ENCODE assay signal across 1 fruit fly cellular context in the genomic region with DNA sequence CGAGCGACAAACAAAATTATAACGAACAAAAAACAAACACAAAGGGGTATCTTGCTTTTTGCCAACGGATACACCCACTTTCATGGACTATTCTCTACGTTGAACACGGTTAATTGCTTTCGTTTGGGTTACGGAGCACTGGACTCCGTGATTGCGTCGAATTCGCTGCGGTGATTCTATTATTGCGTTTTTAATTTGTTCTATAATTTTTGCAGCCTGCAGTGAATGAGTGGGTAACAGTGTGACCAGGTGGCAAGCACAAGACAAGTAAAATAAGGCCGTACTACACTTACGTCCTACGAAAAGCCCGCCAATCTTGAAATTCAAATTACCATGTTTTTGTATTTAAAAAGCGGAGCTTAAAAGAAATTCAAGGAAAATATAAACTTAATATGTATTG.
TF ChIP-seq lines count a peak whose summit lies in the region.

A gene (minus strand): TSS at position 268 of the 400 bp plus-strand sequence.

TF ChIP-seq in whole organism, embryonic, 481 proteins besides CTCF, POLR2A, EP300 and RAD21 (continued from another document):
- TF ChIP-seq gro (GFP tag; optimal IDR thresholded peaks at IDR 0.05; lab: Kevin White, UChicago) (no peak), CG17186 (GFP tag; optimal IDR thresholded peaks at IDR 0.05; lab: Kevin White, UChicago) (no peak), lilli (GFP tag; optimal IDR thresholded peaks at IDR 0.05; lab: Kevin White, UChicago) (no peak), Dp (GFP tag; optimal IDR thresholded peaks at IDR 0.05; lab: Kevin White, UChicago) (peak; percentile 87), B-H1 (GFP tag; IDR thresholded peaks at IDR 0.05; lab: Robert Waterston, UW) (no peak), Bdp1 (GFP tag; optimal IDR thresholded peaks at IDR 0.05; lab: Kevin White, UChicago) (no peak), bbx (GFP tag; IDR thresholded peaks at IDR 0.05; lab: Robert Waterston, UW; ENCODE audit: partially characterized antibody) (peak; percentile 32; the same call in 1 of the 2 replicates), CG18262 (tag; optimal IDR thresholded peaks at IDR 0.05; lab: Kevin White, UChicago) (no peak), HmgZ (tag; optimal IDR thresholded peaks at IDR 0.05; lab: Kevin White, UChicago) (peak; percentile 35), ap (GFP tag; IDR thresholded peaks at IDR 0.05; lab: Robert Waterston, UW) (no peak), pzg (GFP tag; optimal IDR thresholded peaks at IDR 0.05; lab: Kevin White, UChicago) (peak; percentile 64), CG12104 (GFP tag; optimal IDR thresholded peaks at IDR 0.05; lab: Kevin White, UChicago) (no peak), CG15269 (tag; optimal IDR thresholded peaks at IDR 0.05; lab: Kevin White, UChicago) (no peak), cg (GFP tag; optimal IDR thresholded peaks at IDR 0.05; lab: Kevin White, UChicago) (peak; percentile 2), run (tag; optimal IDR thresholded peaks at IDR 0.05; lab: Kevin White, UChicago) (no peak), unc-4 (GFP tag; IDR thresholded peaks at IDR 0.05; lab: Robert Waterston, UW; ENCODE audit: partially characterized antibody) (0 out of 2 replicates have a peak, but pooled peaks have one; percentile 19), Kr (GFP tag; optimal IDR thresholded peaks at IDR 0.05; lab: Kevin White, UChicago) (no peak), en (GFP tag; optimal IDR thresholded peaks at IDR 0.05; lab: Kevin White, UChicago) (no peak), Xrp1 (GFP tag; IDR thresholded peaks at IDR 0.05; lab: Robert Waterston, UW) (no peak), CG2202 (tag; optimal IDR thresholded peaks at IDR 0.05; lab: Kevin White, UChicago) (no peak), HLH54F (GFP tag; optimal IDR thresholded peaks at IDR 0.05; lab: Kevin White, UChicago) (no peak), pum (GFP tag; optimal IDR thresholded peaks at IDR 0.05; lab: Kevin White, UChicago) (no peak), D19A (tag; optimal IDR thresholded peaks at IDR 0.05; lab: Kevin White, UChicago) (no peak)
